Worm (Caenorhabditis elegans) whole organism, L2 larva: Measurements from ENCODE around the gene T21E8.5.

Experiments used
- F13H6.1 ChIP-seq: sonication (generic microtip); optimal IDR thresholded peaks from 2 replicates; lab custom pipeline; 2016; ENCODE audit warnings: missing genetic modification characterization, missing compliant biosample characterization
- ZK546.5 ChIP-seq: sonication (generic microtip); optimal IDR thresholded peaks from 2 replicates; lab custom pipeline; 2017; ENCODE audit warnings: missing biosample characterization, missing genetic modification characterization
- alr-1 ChIP-seq: fragments of 150-350 bp; optimal IDR thresholded peaks from 2 replicates; lab custom pipeline; 2014; ENCODE audit warnings: missing biosample characterization, missing genetic modification characterization
- aly-2 ChIP-seq: fragments of 150-350 bp; optimal IDR thresholded peaks from 2 replicates; lab custom pipeline; 2014; ENCODE audit warnings: missing biosample characterization, missing genetic modification characterization
- ama-1 ChIP-seq: fragments of 150-350 bp; optimal IDR thresholded peaks from 2 replicates; lab custom pipeline; 2018; ENCODE audit warnings: inconsistent platforms
- ceh-82 ChIP-seq: fragments of 150-350 bp; optimal IDR thresholded peaks from 2 replicates; lab custom pipeline; 2014; ENCODE audit warnings: missing biosample characterization, missing genetic modification characterization
- crh-2 ChIP-seq: sonication (generic microtip); optimal IDR thresholded peaks from 2 replicates; lab custom pipeline; 2017; ENCODE audit warnings: missing biosample characterization, missing genetic modification characterization
- elt-1 ChIP-seq: fragments of 150-350 bp; optimal IDR thresholded peaks from 2 replicates; lab custom pipeline; 2014; ENCODE audit warnings: missing biosample characterization, missing genetic modification characterization
- elt-3 ChIP-seq: sonication (generic microtip); optimal IDR thresholded peaks from 2 replicates; lab custom pipeline; 2017; ENCODE audit warnings: missing biosample characterization, missing genetic modification characterization
- lin-11 ChIP-seq: fragments of 150-350 bp; sonication (generic microtip); optimal IDR thresholded peaks from 2 replicates; lab custom pipeline; 2014; ENCODE audit warnings: missing biosample characterization, missing genetic modification characterization, inconsistent platforms, mixed read lengths
- lin-13 ChIP-seq: fragments of 150-350 bp; optimal IDR thresholded peaks from 2 replicates; lab custom pipeline; 2014; ENCODE audit warnings: missing biosample characterization, missing genetic modification reagents, missing genetic modification characterization
- lin-39 ChIP-seq: fragments of 150-350 bp; optimal IDR thresholded peaks from 2 replicates; lab custom pipeline; 2014; ENCODE audit warnings: missing biosample characterization, missing genetic modification reagents, missing genetic modification characterization
- mbf-1 ChIP-seq: sonication (generic microtip); optimal IDR thresholded peaks from 2 replicates; lab custom pipeline; 2017; ENCODE audit warnings: missing biosample characterization, missing genetic modification characterization
- nhr-12 ChIP-seq: fragments of 150-350 bp; optimal IDR thresholded peaks from 2 replicates; lab custom pipeline; 2014; ENCODE audit warnings: missing biosample characterization, missing genetic modification characterization
- nhr-129 ChIP-seq: fragments of 150-350 bp; optimal IDR thresholded peaks from 2 replicates; lab custom pipeline; 2014; ENCODE audit warnings: missing biosample characterization, missing genetic modification characterization
- nhr-21 ChIP-seq: fragments of 150-350 bp; optimal IDR thresholded peaks from 2 replicates; lab custom pipeline; 2014; ENCODE audit warnings: missing biosample characterization, missing genetic modification characterization
- nhr-237 ChIP-seq: fragments of 150-350 bp; optimal IDR thresholded peaks from 2 replicates; lab custom pipeline; 2014; ENCODE audit warnings: missing biosample characterization, missing genetic modification characterization
- nhr-77 ChIP-seq: fragments of 150-350 bp; optimal IDR thresholded peaks from 2 replicates; lab custom pipeline; 2014; ENCODE audit warnings: missing biosample characterization, missing genetic modification characterization
- sem-4 ChIP-seq: fragments of 150-350 bp; optimal IDR thresholded peaks from 2 replicates; lab custom pipeline; 2014; ENCODE audit warnings: missing biosample characterization, missing genetic modification reagents, missing genetic modification characterization
- skn-1 ChIP-seq: sonication (generic microtip); optimal IDR thresholded peaks from 2 replicates; lab custom pipeline; 2017; ENCODE audit warnings: missing biosample characterization, missing genetic modification characterization
- snpc-4 ChIP-seq: fragments of 150-350 bp; optimal IDR thresholded peaks from 2 replicates; lab custom pipeline; 2014; ENCODE audit warnings: missing biosample characterization, missing genetic modification characterization
- unc-39 ChIP-seq: fragments of 150-350 bp; optimal IDR thresholded peaks from 2 replicates; lab custom pipeline; 2014; ENCODE audit warnings: missing biosample characterization, missing genetic modification characterization
- unc-55 ChIP-seq: fragments of 150-350 bp; sonication (generic microtip); optimal IDR thresholded peaks from 3 replicates; lab custom pipeline; 2014; ENCODE audit warnings: missing biosample characterization, missing genetic modification reagents, missing genetic modification characterization
- ztf-4 ChIP-seq: fragments of 150-350 bp; optimal IDR thresholded peaks from 2 replicates; lab custom pipeline; 2014; ENCODE audit warnings: missing biosample characterization, missing genetic modification characterization

Gene T21E8.5

DNA sequence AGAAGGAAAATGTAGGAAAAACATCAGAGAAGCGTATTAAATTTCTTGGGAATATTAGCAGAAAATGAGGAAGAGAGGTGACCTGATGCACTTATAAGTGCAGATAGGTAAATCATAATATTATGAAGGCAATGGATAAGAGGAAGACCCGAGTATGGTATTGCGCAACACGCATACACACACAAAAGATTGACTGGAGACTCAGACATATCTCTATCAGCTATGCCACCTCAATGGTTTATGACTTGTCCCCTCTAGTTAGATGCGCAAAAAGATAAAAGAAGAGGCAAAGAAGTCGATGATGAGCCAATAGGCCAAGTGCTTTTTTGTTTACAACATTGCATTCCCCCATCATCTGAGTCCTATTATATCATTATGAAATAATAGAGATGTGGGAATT is 46.1 kb downstream of the T21E8.5 start:
- TF ChIP-seq ama-1: no peak
- TF ChIP-seq aly-2 (tag; lab: Kevin White, UChicago): no peak
- TF ChIP-seq lin-39: no peak
- TF ChIP-seq ceh-82 (tag; lab: Kevin White, UChicago): no peak
- TF ChIP-seq skn-1 (tag; lab: Kevin White, UChicago): no peak
- TF ChIP-seq lin-13: no peak
- no peak for TF ChIP-seq ztf-4 (tag; lab: Kevin White, UChicago)
- TF ChIP-seq elt-1: no peak
- TF ChIP-seq ZK546.5: no peak
- no peak for TF ChIP-seq mbf-1 (tag; lab: Kevin White, UChicago)
- TF ChIP-seq nhr-21: no peak
- no peak for TF ChIP-seq crh-2 (tag; lab: Kevin White, UChicago)
- TF ChIP-seq sem-4 (tag; lab: Kevin White, UChicago): no peak
- no peak for TF ChIP-seq F13H6.1 (tag; lab: Kevin White, UChicago)
- no peak for TF ChIP-seq snpc-4 (tag; lab: Kevin White, UChicago)

DNA sequence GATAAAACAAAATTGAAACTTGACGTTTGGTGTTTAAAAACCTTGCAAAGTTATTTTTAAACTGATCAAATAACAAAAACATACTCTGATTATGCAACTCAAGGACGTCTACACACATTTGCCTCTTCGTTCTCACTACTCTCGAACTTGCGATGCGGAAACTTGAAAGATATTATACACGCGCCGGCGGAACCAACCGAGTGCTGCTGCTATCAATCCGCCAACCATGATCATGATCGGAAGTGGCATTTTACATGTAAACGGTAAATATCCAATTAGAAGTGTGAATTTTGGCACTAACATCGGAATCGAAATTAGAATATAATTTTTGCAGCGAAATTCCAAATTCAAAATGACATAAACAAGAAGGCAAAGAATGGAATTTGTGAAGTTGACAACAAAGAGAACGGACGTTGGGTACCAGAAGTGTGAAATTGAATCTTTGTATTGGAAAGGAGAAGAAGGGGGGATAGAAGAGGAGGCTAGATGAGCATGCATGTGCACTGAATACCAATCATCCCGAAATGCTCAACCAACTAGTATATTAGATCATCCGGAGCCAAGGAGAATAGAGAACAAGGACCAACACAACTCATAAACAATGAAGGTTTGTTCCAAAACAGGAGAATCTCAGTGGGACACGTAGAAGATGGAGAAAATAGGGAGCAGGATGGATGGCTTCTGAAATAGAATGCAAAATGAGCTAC is 47.5 kb downstream of the T21E8.5 start:
- TF ChIP-seq nhr-129 (tag; lab: Kevin White, UChicago) (no peak), nhr-77 (no peak), elt-3 (tag; lab: Kevin White, UChicago) (no peak), lin-11 (no peak), unc-39 (no peak), skn-1 (tag; lab: Kevin White, UChicago) (no peak), ztf-4 (tag; lab: Kevin White, UChicago) (no peak), nhr-12 (no peak), nhr-237 (tag; lab: Kevin White, UChicago) (no peak), unc-55 (no peak), ama-1 (no peak), alr-1 (tag; lab: Kevin White, UChicago) (no peak)
